Fruit fly (Drosophila melanogaster): ENCODE results near the gene chp.
A peak's percentile ranks its signal among the peaks of the same experiment; 100 is the strongest.

chp gene

dm6 chr3R:31168968-31169367, 41.6 kb downstream of the chp start, which contains the start of gene stops (continued):
- TF ChIP-seq NC2α (GFP tag; optimal IDR thresholded peaks at IDR 0.05) (no peak), pho (GFP tag; optimal IDR thresholded peaks at IDR 0.05) (peak; percentile 18), Meics (GFP tag; optimal IDR thresholded peaks at IDR 0.05) (peak; percentile 65), z (GFP tag; IDR thresholded peaks at IDR 0.05) (peak; percentile 13; the same call in 1 of the 3 replicates), CG2129 (GFP tag; IDR thresholded peaks at IDR 0.05; ENCODE audit: partially characterized antibody) (no peak), Trl (optimal IDR thresholded peaks at IDR 0.05) (peak; percentile 70 to 82), Trl (GFP tag; optimal IDR thresholded peaks at IDR 0.05) (peak; percentile 59), CG16863 (GFP tag; optimal IDR thresholded peaks at IDR 0.05) (peak; percentile 57), ATbp (GFP tag; optimal IDR thresholded peaks at IDR 0.05) (peak; percentile 80), CG4360 (GFP tag; IDR thresholded peaks at IDR 0.05) (peak; percentile 31; the same call in 1 of the 2 replicates), vvl (GFP tag; IDR thresholded peaks at IDR 0.05) (peak; percentile 50), CG14710 (tag; optimal IDR thresholded peaks at IDR 0.05) (no peak), tna (GFP tag; IDR thresholded peaks at IDR 0.05; ENCODE audit: partially characterized antibody) (no peak)

DNA sequence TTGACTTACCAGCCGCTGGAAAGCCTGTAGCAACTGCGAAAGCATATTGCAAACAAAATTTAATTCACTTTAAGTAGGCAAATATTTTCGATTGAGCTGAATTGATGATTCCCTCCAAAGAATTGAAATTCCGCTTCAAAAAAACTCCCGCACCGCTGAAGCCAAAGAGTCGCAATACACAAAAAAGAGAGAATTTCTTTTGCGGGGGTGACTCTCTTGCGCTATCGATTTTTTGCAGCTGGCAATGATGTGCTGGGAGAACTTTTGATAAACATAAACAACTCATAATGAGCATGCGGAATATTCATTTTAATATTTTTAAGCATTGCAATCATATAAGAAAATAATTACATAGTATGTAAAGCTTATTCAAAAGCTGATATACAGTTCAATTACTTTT, 42.1 kb downstream of the chp start:
- 0 out of 3 replicates have a peak, but pooled peaks have one; percentile 3 for TF ChIP-seq CG34422 (GFP tag; IDR thresholded peaks at IDR 0.05)
- peak; percentile 91 for TF ChIP-seq onecut (GFP tag; IDR thresholded peaks at IDR 0.05)
- TF ChIP-seq CG12071 (GFP tag; optimal IDR thresholded peaks at IDR 0.05): no peak
- TF ChIP-seq CG9215 (GFP tag; IDR thresholded peaks at IDR 0.05): peak; percentile 55; the same call in 1 of the 2 replicates
- TF ChIP-seq gfzf (GFP tag; optimal IDR thresholded peaks at IDR 0.05): no peak
- no peak for TF ChIP-seq CG1792 (GFP tag; optimal IDR thresholded peaks at IDR 0.05)
- peak; percentile 63 for TF ChIP-seq CG3163 (GFP tag; optimal IDR thresholded peaks at IDR 0.05)
- TF ChIP-seq CG15011 (GFP tag; optimal IDR thresholded peaks at IDR 0.05): no peak
- peak in 1 of 2 experiments; percentile 52 for TF ChIP-seq Trl (optimal IDR thresholded peaks at IDR 0.05)
- no peak for TF ChIP-seq Trl (GFP tag; optimal IDR thresholded peaks at IDR 0.05)

All from whole organism, embryonic.